Worm (Caenorhabditis elegans) whole organism, mixed stage, embryonic: ENCODE measurements around the gene nkb-2.

ENCODE experiments used
- M03D4.4 ChIP-seq: sonication (generic microtip); optimal IDR thresholded peaks from 2 replicates; lab custom pipeline; 2017; ENCODE audit warnings: mild to moderate bottlenecking, missing genetic modification characterization, missing compliant biosample characterization
- blmp-1 ChIP-seq: fragments of 150-350 bp; optimal IDR thresholded peaks from 2 replicates; lab custom pipeline; 2014; ENCODE audit warnings: missing biosample characterization, missing genetic modification characterization
- ceh-39 ChIP-seq: fragments of 150-350 bp; optimal IDR thresholded peaks from 2 replicates; lab custom pipeline; 2014; ENCODE audit warnings: missing biosample characterization, missing genetic modification characterization
- cnd-1 ChIP-seq: fragments of 200-800 bp; sonication (Bioruptor generic); optimal IDR thresholded peaks from 2 replicates; lab custom pipeline; 2018; ENCODE audit warnings: mild to moderate bottlenecking, missing genetic modification characterization, missing compliant biosample characterization
- elt-3 ChIP-seq: fragments of 150-350 bp; optimal IDR thresholded peaks from 2 replicates; lab custom pipeline; 2014; ENCODE audit warnings: missing biosample characterization, missing genetic modification characterization
- hlh-1 ChIP-seq: fragments of 150-350 bp; optimal IDR thresholded peaks from 2 replicates; lab custom pipeline; 2014; ENCODE audit warnings: missing biosample characterization, missing genetic modification reagents, missing genetic modification characterization
- lin-13 ChIP-seq: fragments of 150-350 bp; optimal IDR thresholded peaks from 2 replicates; lab custom pipeline; 2014; ENCODE audit warnings: missing biosample characterization, missing genetic modification characterization
- lin-32 ChIP-seq: fragments of 200-800 bp; sonication (Bioruptor generic); optimal IDR thresholded peaks from 2 replicates; lab custom pipeline; 2018; ENCODE audit warnings: mild to moderate bottlenecking, missing genetic modification characterization, missing compliant biosample characterization
- mls-2 ChIP-seq: sonication (generic microtip); optimal IDR thresholded peaks from 2 replicates; lab custom pipeline; 2016; ENCODE audit warnings: mild to moderate bottlenecking, missing genetic modification characterization, moderate library complexity, missing compliant biosample characterization
- nhr-2 ChIP-seq: fragments of 150-350 bp; optimal IDR thresholded peaks from 2 replicates; lab custom pipeline; 2014; ENCODE audit warnings: missing biosample characterization, missing genetic modification characterization
- nhr-237 ChIP-seq: fragments of 150-350 bp; optimal IDR thresholded peaks from 2 replicates; lab custom pipeline; 2014; ENCODE audit warnings: missing biosample characterization, missing genetic modification characterization
- nhr-28 ChIP-seq: fragments of 150-350 bp; optimal IDR thresholded peaks from 2 replicates; lab custom pipeline; 2014; ENCODE audit warnings: missing biosample characterization, missing genetic modification characterization
- pha-4 ChIP-seq: fragments of 150-350 bp; optimal IDR thresholded peaks from 2 replicates; lab custom pipeline; 2018; ENCODE audit warnings: missing biosample characterization, missing genetic modification reagents, missing genetic modification characterization
- sem-2 ChIP-seq: fragments of 200-800 bp; sonication (Bioruptor generic); optimal IDR thresholded peaks from 2 replicates; lab custom pipeline; 2018; ENCODE audit warnings: mild to moderate bottlenecking, missing genetic modification characterization, missing compliant biosample characterization
- sptf-1 ChIP-seq: sonication (generic microtip); optimal IDR thresholded peaks from 2 replicates; lab custom pipeline; 2017; ENCODE audit warnings: mild to moderate bottlenecking, missing genetic modification characterization, moderate library complexity, missing compliant biosample characterization
- unc-120 ChIP-seq: sonication (generic microtip); optimal IDR thresholded peaks from 2 replicates; lab custom pipeline; 2017; ENCODE audit warnings: missing genetic modification characterization, missing compliant biosample characterization; ENCODE audit not compliant: poor library complexity, severe bottlenecking
- unc-39 ChIP-seq: fragments of 150-350 bp; optimal IDR thresholded peaks from 2 replicates; lab custom pipeline; 2014; ENCODE audit warnings: missing biosample characterization, missing genetic modification characterization
- unc-62 ChIP-seq: fragments of 150-350 bp; optimal IDR thresholded peaks from 2 replicates; lab custom pipeline; 2014; ENCODE audit warnings: missing biosample characterization, missing genetic modification reagents, missing genetic modification characterization

nkb-2 gene

ce11 chrIV:10636649-10637048 is 45.9 kb downstream of the nkb-2 start, which contains the start of gene F56C4.1:
F56C4.1 (plus strand) TSS chrIV:10636949.
- TF ChIP-seq pha-4 (tag; lab: Kevin White, UChicago) (no peak), unc-120 (tag; lab: Kevin White, UChicago) (no peak), sptf-1 (tag; lab: Kevin White, UChicago) (no peak), lin-13 (no peak), sem-2 (GFP tag; lab: Kevin White, UChicago) (no peak), elt-3 (no peak), lin-32 (GFP tag; lab: Kevin White, UChicago) (no peak), nhr-237 (tag; lab: Kevin White, UChicago) (no peak)

ce11 chrIV:10638977-10639376 is 48.3 kb downstream of the nkb-2 start, which contains the start of gene F56C4.2:
F56C4.2 (plus strand) TSS chrIV:10639277.
- TF ChIP-seq unc-39 (no peak), ceh-39 (tag; lab: Kevin White, UChicago) (no peak), unc-62 (no peak), cnd-1 (tag; lab: Kevin White, UChicago) (no peak), hlh-1 (tag; lab: Kevin White, UChicago) (no peak), M03D4.4 (no peak), elt-3 (no peak), blmp-1 (tag; lab: Kevin White, UChicago) (no peak), nhr-2 (tag; lab: Kevin White, UChicago) (no peak), mls-2 (no peak), sem-2 (GFP tag; lab: Kevin White, UChicago) (no peak), lin-13 (no peak), nhr-28 (tag; lab: Kevin White, UChicago) (no peak)
